Worm (Caenorhabditis elegans): ENCODE results near the gene slc-5A12.

DNA sequence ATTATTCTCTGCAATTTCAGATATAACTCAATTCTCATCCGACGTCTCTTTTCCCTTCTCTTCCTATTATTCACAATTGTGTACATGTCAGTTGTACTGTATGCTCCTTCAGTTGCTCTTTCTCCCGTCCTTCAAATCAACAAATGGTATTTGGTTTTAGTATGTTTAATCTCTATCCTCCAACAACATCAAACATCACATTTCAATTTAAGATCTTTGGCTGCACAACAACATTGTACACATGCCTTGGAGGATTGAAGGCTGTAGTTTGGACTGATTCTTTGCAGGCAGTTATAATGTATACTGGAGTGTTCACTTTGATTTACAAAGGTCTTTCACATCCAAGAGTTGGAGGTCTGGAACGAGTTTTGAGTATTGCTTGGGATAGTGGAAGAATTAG is 1.3 kb downstream of the slc-5A12 start:
- TF ChIP-seq W03F9.2 (tag; optimal IDR thresholded peaks at IDR 0.05) (no peak), him-1 (tag; optimal IDR thresholded peaks at IDR 0.05) (no peak)

Measured in whole organism, L4/young adult.